Fruit fly (Drosophila melanogaster) whole organism, pupa: ENCODE results near the gene Nt5a.

Source experiments
- CG32121 ChIP-seq: fragments of 200-800 bp; sonication (Bioruptor generic); IDR thresholded peaks from 2 replicates; pipeline ENCODE4 v1.3.6; 2022; ENCODE audit warnings: missing biosample characterization, missing genetic modification characterization
- CG34367 ChIP-seq: fragments of 200-800 bp; sonication (Bioruptor generic); optimal IDR thresholded peaks from 2 replicates; lab custom pipeline; 2018; ENCODE audit warnings: missing biosample characterization, mild to moderate bottlenecking, missing genetic modification characterization
- CG9948 ChIP-seq: fragments of 200-800 bp; sonication (Bioruptor generic); optimal IDR thresholded peaks from 2 replicates; lab custom pipeline; 2018; ENCODE audit warnings: missing biosample characterization, mild to moderate bottlenecking, missing genetic modification characterization, moderate library complexity
- Pif1A ChIP-seq: fragments of 200-800 bp; sonication (Bioruptor generic); optimal IDR thresholded peaks from 3 replicates; lab custom pipeline; 2016; ENCODE audit warnings: missing biosample characterization, missing genetic modification characterization
- Snoo ChIP-seq: fragments of 200-800 bp; sonication (Bioruptor generic); optimal IDR thresholded peaks from 3 replicates; lab custom pipeline; 2017; ENCODE audit warnings: missing biosample characterization, mild to moderate bottlenecking, missing genetic modification characterization, inconsistent platforms

- no peak for TF ChIP-seq Pif1A (GFP tag; lab: Kevin White, UChicago)
- peak; percentile 64 for TF ChIP-seq CG9948 (tag; lab: Kevin White, UChicago)
- peak; percentile 70 for TF ChIP-seq Snoo (tag; lab: Kevin White, UChicago)
- TF ChIP-seq CG34367 = peak; percentile 54
- TF ChIP-seq CG32121 = no peak
Observed at dm6 chr3L:1300076-1300635, 7.1 kb downstream of the Nt5a start.
